Worm (Caenorhabditis elegans) whole organism, mixed stage, embryonic: Measurements from ENCODE around the gene F17E9.15.
A peak's percentile ranks its signal among the peaks of the same experiment; 100 is the strongest.

Experiments used
- M03D4.4 ChIP-seq: sonication (generic microtip); optimal IDR thresholded peaks from 2 replicates; lab custom pipeline; 2017; ENCODE audit warnings: mild to moderate bottlenecking, missing genetic modification characterization, missing compliant biosample characterization
- bed-3 ChIP-seq: fragments of 200-800 bp; sonication (Bioruptor generic); optimal IDR thresholded peaks from 3 replicates; lab custom pipeline; 2018; ENCODE audit warnings: mild to moderate bottlenecking, missing genetic modification characterization, moderate library complexity, missing compliant biosample characterization
- blmp-1 ChIP-seq: fragments of 150-350 bp; optimal IDR thresholded peaks from 2 replicates; lab custom pipeline; 2014; ENCODE audit warnings: missing biosample characterization, missing genetic modification characterization
- ceh-39 ChIP-seq: fragments of 150-350 bp; optimal IDR thresholded peaks from 2 replicates; lab custom pipeline; 2014; ENCODE audit warnings: missing biosample characterization, missing genetic modification characterization
- ceh-43 ChIP-seq: fragments of 200-800 bp; sonication (Bioruptor generic); optimal IDR thresholded peaks from 2 replicates; lab custom pipeline; 2018; ENCODE audit warnings: mild to moderate bottlenecking, missing genetic modification characterization, moderate library complexity, missing compliant biosample characterization
- ceh-83 ChIP-seq: fragments of 200-800 bp; sonication (Bioruptor generic); optimal IDR thresholded peaks from 2 replicates; lab custom pipeline; 2018; ENCODE audit warnings: mild to moderate bottlenecking, missing genetic modification characterization, missing compliant biosample characterization
- ces-1 ChIP-seq: fragments of 150-350 bp; optimal IDR thresholded peaks from 2 replicates; lab custom pipeline; 2014; ENCODE audit warnings: missing biosample characterization, missing genetic modification reagents, missing genetic modification characterization
- cnd-1 ChIP-seq: fragments of 200-800 bp; sonication (Bioruptor generic); optimal IDR thresholded peaks from 2 replicates; lab custom pipeline; 2018; ENCODE audit warnings: mild to moderate bottlenecking, missing genetic modification characterization, missing compliant biosample characterization
- drap-1 ChIP-seq: fragments of 200-800 bp; sonication (Bioruptor generic); optimal IDR thresholded peaks from 3 replicates; lab custom pipeline; 2018; ENCODE audit warnings: mild to moderate bottlenecking, missing genetic modification characterization, missing compliant biosample characterization
- elt-1 ChIP-seq: sonication (generic microtip); optimal IDR thresholded peaks from 2 replicates; lab custom pipeline; 2017; ENCODE audit warnings: missing genetic modification characterization, mild to moderate bottlenecking, missing compliant biosample characterization, antibody characterized with exemption, moderate library complexity, borderline replicate concordance; ENCODE audit not compliant: insufficient read depth
- elt-3 ChIP-seq: fragments of 150-350 bp; optimal IDR thresholded peaks from 2 replicates; lab custom pipeline; 2014; ENCODE audit warnings: missing biosample characterization, missing genetic modification characterization
- flh-1 ChIP-seq: fragments of 200-800 bp; sonication (Bioruptor generic); optimal IDR thresholded peaks from 2 replicates; lab custom pipeline; 2018; ENCODE audit warnings: mild to moderate bottlenecking, missing genetic modification characterization, moderate library complexity, missing compliant biosample characterization
- ham-2 ChIP-seq: fragments of 200-800 bp; sonication (Bioruptor generic); optimal IDR thresholded peaks from 2 replicates; lab custom pipeline; 2018; ENCODE audit warnings: mild to moderate bottlenecking, missing genetic modification characterization, missing compliant biosample characterization
- hlh-1 ChIP-seq: fragments of 150-350 bp; optimal IDR thresholded peaks from 2 replicates; lab custom pipeline; 2014; ENCODE audit warnings: missing biosample characterization, missing genetic modification reagents, missing genetic modification characterization
- lin-13 ChIP-seq: fragments of 150-350 bp; optimal IDR thresholded peaks from 2 replicates; lab custom pipeline; 2014; ENCODE audit warnings: missing biosample characterization, missing genetic modification characterization
- lin-32 ChIP-seq: fragments of 200-800 bp; sonication (Bioruptor generic); optimal IDR thresholded peaks from 2 replicates; lab custom pipeline; 2018; ENCODE audit warnings: mild to moderate bottlenecking, missing genetic modification characterization, missing compliant biosample characterization
- lsy-2 ChIP-seq: fragments of 150-350 bp; optimal IDR thresholded peaks from 2 replicates; lab custom pipeline; 2014; ENCODE audit warnings: missing biosample characterization, missing genetic modification characterization
- mab-5 ChIP-seq: fragments of 150-350 bp; optimal IDR thresholded peaks from 2 replicates; lab custom pipeline; 2014; ENCODE audit warnings: missing biosample characterization, missing genetic modification characterization
- mep-1 ChIP-seq: fragments of 150-350 bp; optimal IDR thresholded peaks from 2 replicates; lab custom pipeline; 2017; ENCODE audit warnings: missing biosample characterization, missing genetic modification reagents, missing genetic modification characterization, inconsistent platforms
- mls-2 ChIP-seq: sonication (generic microtip); optimal IDR thresholded peaks from 2 replicates; lab custom pipeline; 2016; ENCODE audit warnings: mild to moderate bottlenecking, missing genetic modification characterization, moderate library complexity, missing compliant biosample characterization
- nhr-12 ChIP-seq: fragments of 150-350 bp; optimal IDR thresholded peaks from 2 replicates; lab custom pipeline; 2014; ENCODE audit warnings: missing biosample characterization, missing genetic modification characterization
- nhr-2 ChIP-seq: fragments of 150-350 bp; optimal IDR thresholded peaks from 2 replicates; lab custom pipeline; 2014; ENCODE audit warnings: missing biosample characterization, missing genetic modification characterization
- nhr-237 ChIP-seq: fragments of 150-350 bp; optimal IDR thresholded peaks from 2 replicates; lab custom pipeline; 2014; ENCODE audit warnings: missing biosample characterization, missing genetic modification characterization
- nhr-28 ChIP-seq: fragments of 150-350 bp; optimal IDR thresholded peaks from 2 replicates; lab custom pipeline; 2014; ENCODE audit warnings: missing biosample characterization, missing genetic modification characterization
- nhr-76 ChIP-seq: sonication (generic microtip); optimal IDR thresholded peaks from 2 replicates; lab custom pipeline; 2017; ENCODE audit warnings: missing biosample characterization, missing genetic modification characterization
- pha-4 ChIP-seq: fragments of 150-350 bp; optimal IDR thresholded peaks from 2 replicates; lab custom pipeline; 2018; ENCODE audit warnings: missing biosample characterization, missing genetic modification reagents, missing genetic modification characterization
- sem-2 ChIP-seq: fragments of 200-800 bp; sonication (Bioruptor generic); optimal IDR thresholded peaks from 2 replicates; lab custom pipeline; 2018; ENCODE audit warnings: mild to moderate bottlenecking, missing genetic modification characterization, missing compliant biosample characterization
- snpc-4 ChIP-seq: fragments of 150-350 bp; optimal IDR thresholded peaks from 2 replicates; lab custom pipeline; 2014; ENCODE audit warnings: missing biosample characterization, missing genetic modification characterization
- sptf-1 ChIP-seq: sonication (generic microtip); optimal IDR thresholded peaks from 2 replicates; lab custom pipeline; 2017; ENCODE audit warnings: mild to moderate bottlenecking, missing genetic modification characterization, moderate library complexity, missing compliant biosample characterization
- tbx-8 ChIP-seq: fragments of 200-800 bp; sonication (Bioruptor generic); optimal IDR thresholded peaks from 2 replicates; lab custom pipeline; 2018; ENCODE audit warnings: mild to moderate bottlenecking, missing genetic modification characterization, moderate library complexity, missing compliant biosample characterization
- unc-120 ChIP-seq: sonication (generic microtip); optimal IDR thresholded peaks from 2 replicates; lab custom pipeline; 2017; ENCODE audit warnings: missing genetic modification characterization, missing compliant biosample characterization; ENCODE audit not compliant: poor library complexity, severe bottlenecking
- unc-39 ChIP-seq: fragments of 150-350 bp; optimal IDR thresholded peaks from 2 replicates; lab custom pipeline; 2014; ENCODE audit warnings: missing biosample characterization, missing genetic modification characterization
- unc-62 ChIP-seq: fragments of 150-350 bp; optimal IDR thresholded peaks from 2 replicates; lab custom pipeline; 2014; ENCODE audit warnings: missing biosample characterization, missing genetic modification reagents, missing genetic modification characterization
- zip-8 ChIP-seq: fragments of 150-350 bp; optimal IDR thresholded peaks from 2 replicates; lab custom pipeline; 2014; ENCODE audit warnings: missing biosample characterization, missing genetic modification characterization
- ztf-11 ChIP-seq: fragments of 150-350 bp; optimal IDR thresholded peaks from 2 replicates; lab custom pipeline; 2014; ENCODE audit warnings: missing biosample characterization, missing genetic modification characterization

F17E9.15 gene

DNA sequence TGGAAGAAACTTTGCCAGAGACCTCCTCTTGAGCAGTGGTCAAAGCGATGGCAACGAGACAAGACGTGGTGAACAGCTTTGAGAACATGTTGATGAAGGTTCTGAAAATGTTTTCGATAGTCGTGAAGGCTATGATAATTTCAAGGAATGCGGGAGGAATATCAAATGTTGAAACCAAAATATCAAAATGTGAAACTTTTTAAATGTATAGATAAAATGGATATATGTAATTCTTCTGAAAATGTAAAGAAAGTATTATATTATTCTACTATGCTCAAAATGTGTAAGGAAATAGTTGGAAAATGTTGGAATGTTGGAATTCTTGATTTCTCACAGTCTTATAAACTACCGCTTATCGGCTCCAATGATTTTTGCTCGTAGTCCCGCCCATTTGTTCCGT is 21.9 kb downstream of the F17E9.15 start, which contains the start of gene D2096.6:
Gene D2096.6 (minus strand): TSS at position 101 of the 400 bp plus-strand sequence.
- TF ChIP-seq lin-32 (GFP tag; lab: Kevin White, UChicago) (no peak), unc-62 (GFP tag; lab: Kevin White, UChicago) (no peak), ces-1 (GFP tag; lab: Kevin White, UChicago) (no peak), mab-5 (tag; lab: Kevin White, UChicago) (no peak), nhr-76 (tag; lab: Kevin White, UChicago) (no peak), unc-39 (tag; lab: Kevin White, UChicago) (no peak), M03D4.4 (tag; lab: Kevin White, UChicago) (no peak), zip-8 (tag; lab: Kevin White, UChicago) (no peak)

DNA sequence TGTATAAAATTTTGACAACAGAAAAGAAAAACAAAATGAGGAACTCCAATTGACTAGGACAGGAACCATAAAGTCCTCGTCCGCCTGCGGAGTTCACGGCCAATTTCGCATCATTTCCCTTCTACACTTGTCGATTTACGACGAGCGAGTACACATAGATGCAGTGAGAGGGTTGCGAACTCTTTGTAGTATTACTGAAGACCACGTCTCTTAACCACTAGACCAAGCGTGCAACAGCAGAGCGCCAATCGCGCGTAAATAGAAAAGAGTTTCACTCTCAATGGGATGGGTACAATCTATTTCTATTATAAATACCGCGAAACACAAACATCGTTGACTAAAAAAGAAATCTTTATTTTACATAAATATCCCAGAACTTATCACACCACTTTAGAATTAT is 28.2 kb downstream of the F17E9.15 start:
- TF ChIP-seq nhr-2 (tag; lab: Kevin White, UChicago) (no peak), ces-1 (GFP tag; lab: Kevin White, UChicago) (no peak), sptf-1 (tag; lab: Kevin White, UChicago) (peak; percentile 91), sem-2 (GFP tag; lab: Kevin White, UChicago) (peak; percentile 87), lsy-2 (tag; lab: Kevin White, UChicago) (no peak), ceh-43 (GFP tag; lab: Kevin White, UChicago) (peak; percentile 84), bed-3 (peak; percentile 74), elt-1 (no peak), unc-39 (tag; lab: Kevin White, UChicago) (no peak), ceh-39 (tag; lab: Kevin White, UChicago) (peak; percentile 48), blmp-1 (tag; lab: Kevin White, UChicago) (no peak), tbx-8 (peak; percentile 80), M03D4.4 (tag; lab: Kevin White, UChicago) (peak; percentile 94), nhr-12 (tag; lab: Kevin White, UChicago) (peak; percentile 25), nhr-28 (peak; percentile 54), mep-1 (tag; lab: Kevin White, UChicago) (peak; percentile 86), mls-2 (tag; lab: Kevin White, UChicago) (peak; percentile 93), lin-32 (GFP tag; lab: Kevin White, UChicago) (peak; percentile 84), mab-5 (tag; lab: Kevin White, UChicago) (no peak), flh-1 (peak; percentile 68), ztf-11 (tag; lab: Kevin White, UChicago) (peak; percentile 4), pha-4 (peak; percentile 80), nhr-76 (tag; lab: Kevin White, UChicago) (no peak), zip-8 (tag; lab: Kevin White, UChicago) (no peak), drap-1 (GFP tag; lab: Kevin White, UChicago) (peak; percentile 92), ham-2 (GFP tag; lab: Kevin White, UChicago) (peak; percentile 82), lin-13 (tag; lab: Kevin White, UChicago) (peak; percentile 10), cnd-1 (tag; lab: Kevin White, UChicago) (peak; percentile 95), hlh-1 (tag; lab: Kevin White, UChicago) (peak; percentile 15), snpc-4 (no peak), unc-62 (GFP tag; lab: Kevin White, UChicago) (peak; percentile 45), ceh-83 (GFP tag; lab: Kevin White, UChicago) (peak; percentile 94), nhr-237 (tag; lab: Kevin White, UChicago) (peak; percentile 38), unc-120 (tag; lab: Kevin White, UChicago) (peak; percentile 75), elt-3 (tag; lab: Kevin White, UChicago) (no peak)

DNA sequence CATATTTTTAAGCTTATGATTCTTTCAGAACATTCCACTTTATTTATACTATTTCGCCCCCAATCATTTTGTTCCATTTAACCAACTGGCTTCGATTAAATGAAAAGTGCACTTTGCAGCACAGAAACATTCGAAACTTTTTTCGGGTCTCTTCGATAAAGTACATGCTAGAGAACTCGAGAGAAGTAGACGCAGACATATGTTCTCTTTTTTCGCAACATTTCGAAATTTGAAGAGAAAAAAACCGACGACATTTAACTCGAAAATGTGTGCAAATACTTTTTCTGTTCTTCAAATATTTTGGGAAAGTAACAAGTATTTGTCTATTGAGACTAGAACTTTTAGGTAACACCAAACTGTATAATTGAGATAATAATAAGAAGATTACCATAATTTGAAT is 29.7 kb downstream of the F17E9.15 start:
- TF ChIP-seq elt-3 (tag; lab: Kevin White, UChicago) (no peak), mep-1 (tag; lab: Kevin White, UChicago) (no peak), mab-5 (tag; lab: Kevin White, UChicago) (no peak), unc-120 (tag; lab: Kevin White, UChicago) (no peak), snpc-4 (no peak), mls-2 (tag; lab: Kevin White, UChicago) (no peak), nhr-76 (tag; lab: Kevin White, UChicago) (no peak), nhr-28 (no peak), lsy-2 (tag; lab: Kevin White, UChicago) (no peak), elt-1 (no peak), tbx-8 (no peak), sem-2 (GFP tag; lab: Kevin White, UChicago) (no peak)
